Worm (Caenorhabditis elegans) whole organism, early embryonic: ENCODE results near the gene qars-1.
A peak's percentile ranks its signal among the peaks of the same experiment; 100 is the strongest.
"Not testable (repeated sequence)": the region's sequence is repeated elsewhere in the genome, so short reads cannot be mapped to it uniquely, and the experiment has no call there.

Experiments
- B0310.2 ChIP-seq: sonication (generic microtip); optimal IDR thresholded peaks from 2 replicates; lab custom pipeline; 2016; ENCODE audit warnings: mild to moderate bottlenecking, missing genetic modification characterization, missing compliant biosample characterization
- F13C5.2 ChIP-seq: sonication (generic microtip); optimal IDR thresholded peaks from 2 replicates; lab custom pipeline; 2017; ENCODE audit warnings: mild to moderate bottlenecking, missing genetic modification characterization, inconsistent platforms, missing compliant biosample characterization
- aly-1 ChIP-seq: sonication (generic microtip); optimal IDR thresholded peaks from 2 replicates; lab custom pipeline; 2016; ENCODE audit warnings: missing genetic modification characterization, missing compliant biosample characterization
- ama-1 ChIP-seq: fragments of 150-350 bp; optimal IDR thresholded peaks from 2 replicates; lab custom pipeline; 2014
- ceh-13 ChIP-seq: fragments of 200-800 bp; sonication (Bioruptor generic); optimal IDR thresholded peaks from 2 replicates; lab custom pipeline; 2018; ENCODE audit warnings: mild to moderate bottlenecking, missing genetic modification characterization, missing compliant biosample characterization
- ceh-36 ChIP-seq: sonication (generic microtip); optimal IDR thresholded peaks from 2 replicates; lab custom pipeline; 2016; ENCODE audit warnings: missing genetic modification characterization, inconsistent platforms, missing compliant biosample characterization
- ets-7 ChIP-seq: sonication (generic microtip); optimal IDR thresholded peaks from 2 replicates; lab custom pipeline; 2016; ENCODE audit warnings: missing genotype, missing genetic modification characterization, missing compliant biosample characterization
- flt-1 ChIP-seq: fragments of 200-800 bp; sonication (Bioruptor generic); IDR thresholded peaks from 2 replicates; pipeline ENCODE4 v1.3.6; 2022; ENCODE audit warnings: missing genetic modification characterization, missing compliant biosample characterization
- hmg-4 ChIP-seq: fragments of 200-800 bp; sonication (Bioruptor generic); optimal IDR thresholded peaks from 2 replicates; lab custom pipeline; 2018; ENCODE audit warnings: mild to moderate bottlenecking, missing genetic modification characterization, missing compliant biosample characterization
- sea-1 ChIP-seq: fragments of 200-800 bp; sonication (Bioruptor generic); conservative IDR thresholded peaks from 2 replicates; pipeline ENCODE4 v1.3.6; 2022; ENCODE audit warnings: missing genetic modification characterization, missing compliant biosample characterization
- tbx-11 ChIP-seq: fragments of 200-800 bp; sonication (Bioruptor generic); IDR thresholded peaks from 2 replicates; pipeline ENCODE4 v1.3.6; 2022; ENCODE audit warnings: missing genetic modification characterization, missing compliant biosample characterization
- tbx-37 ChIP-seq: fragments of 200-800 bp; sonication (Bioruptor generic); conservative IDR thresholded peaks from 2 replicates; pipeline ENCODE4 v1.3.6; 2022; ENCODE audit warnings: missing genetic modification reagents, missing genetic modification characterization, missing compliant biosample characterization

DNA sequence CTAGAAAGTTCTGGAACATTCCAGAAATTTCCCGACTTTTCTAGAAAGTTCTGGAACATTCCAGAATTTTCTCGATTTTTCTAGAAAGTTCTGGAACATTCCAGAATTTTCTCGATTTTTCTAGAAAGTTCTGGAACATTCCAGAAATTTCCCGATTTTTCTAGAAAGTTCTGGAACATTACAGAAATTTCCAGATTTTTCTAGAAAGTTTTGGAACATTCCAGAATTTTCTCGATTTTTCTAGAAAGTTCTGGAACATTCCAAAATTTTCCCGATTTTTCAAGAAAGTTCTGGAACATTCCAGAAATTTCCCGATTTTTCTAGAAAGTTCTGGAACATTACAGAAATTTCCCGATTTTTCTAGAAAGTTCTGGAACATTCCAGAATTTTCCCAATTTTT, 46.2 kb upstream of the qars-1 start:
- not testable (repeated sequence) for TF ChIP-seq aly-1 (tag; lab: Kevin White, UChicago); ama-1 (lab: Kevin White, UChicago); tbx-11 (GFP tag; lab: Robert Waterston, UW); B0310.2 (tag; lab: Kevin White, UChicago); ceh-13; hmg-4 (GFP tag; lab: Kevin White, UChicago); ets-7 (tag; lab: Kevin White, UChicago); tbx-37 (GFP tag; lab: Robert Waterston, UW); ceh-36 (tag; lab: Kevin White, UChicago); F13C5.2 (tag; lab: Kevin White, UChicago)
- peak; percentile 69; the same call in 1 of the 2 replicates for TF ChIP-seq sea-1 (GFP tag; lab: Robert Waterston, UW)
- TF ChIP-seq flt-1 (GFP tag; lab: Robert Waterston, UW), result peak; percentile 72; the same call in 1 of the 2 replicates
